Fruit fly (Drosophila melanogaster) whole organism, embryonic: ENCODE data around the gene PGRP-LF.

Source experiments
- Ada2b ChIP-seq: fragments of 200-800 bp; sonication (Bioruptor generic); IDR thresholded peaks from 2 replicates; pipeline ENCODE4 v1.3.6; 2022; ENCODE audit warnings: missing biosample characterization, missing genetic modification characterization
- CG10209 ChIP-seq: fragments of 200-800 bp; sonication (Bioruptor generic); optimal IDR thresholded peaks from 3 replicates; lab custom pipeline; 2017; ENCODE audit warnings: missing biosample characterization, mild to moderate bottlenecking, missing genetic modification characterization, missing genetic modification reagents
- CG10959 ChIP-seq: fragments of 200-800 bp; sonication (Bioruptor generic); IDR thresholded peaks from 2 replicates; pipeline ENCODE4 v1.3.6; 2022; ENCODE audit warnings: missing biosample characterization, missing genetic modification characterization
- CG12104 ChIP-seq: fragments of 200-800 bp; sonication (Bioruptor generic); optimal IDR thresholded peaks from 3 replicates; lab custom pipeline; 2016; ENCODE audit warnings: missing biosample characterization, missing genetic modification characterization
- CG13287 ChIP-seq: fragments of 200-800 bp; sonication (Bioruptor generic); IDR thresholded peaks from 2 replicates; pipeline ENCODE4 v1.3.6; 2022; ENCODE audit warnings: missing biosample characterization, missing genetic modification characterization; ENCODE audit not compliant: partially characterized antibody
- CG13296 ChIP-seq: fragments of 200-800 bp; sonication (Bioruptor generic); optimal IDR thresholded peaks from 3 replicates; lab custom pipeline; 2018; ENCODE audit warnings: missing biosample characterization, mild to moderate bottlenecking, missing genetic modification characterization
- CG16813 ChIP-seq: fragments of 200-800 bp; sonication (Bioruptor generic); IDR thresholded peaks from 3 replicates; pipeline ENCODE4 v1.3.6; 2022; ENCODE audit warnings: missing biosample characterization, missing genetic modification characterization; ENCODE audit not compliant: partially characterized antibody
- CG16863 ChIP-seq: fragments of 200-800 bp; sonication (Bioruptor generic); optimal IDR thresholded peaks from 3 replicates; lab custom pipeline; 2016; ENCODE audit warnings: missing biosample characterization, missing genetic modification characterization
- CG17186 ChIP-seq: fragments of 200-800 bp; sonication (Bioruptor generic); optimal IDR thresholded peaks from 3 replicates; lab custom pipeline; 2017; ENCODE audit warnings: missing biosample characterization, missing genetic modification reagents, missing genetic modification characterization
- CG17328 ChIP-seq: fragments of 200-800 bp; sonication (Bioruptor generic); IDR thresholded peaks from 2 replicates; pipeline ENCODE4 v1.3.6; 2022; ENCODE audit warnings: missing biosample characterization, missing genetic modification characterization
- CG17568 ChIP-seq: fragments of 200-800 bp; sonication (Bioruptor generic); optimal IDR thresholded peaks from 2 replicates; lab custom pipeline; 2018; ENCODE audit warnings: missing biosample characterization, mild to moderate bottlenecking, missing genetic modification characterization, moderate library complexity
- CG1792 ChIP-seq: fragments of 200-800 bp; sonication (Bioruptor generic); optimal IDR thresholded peaks from 2 replicates; lab custom pipeline; 2016; ENCODE audit warnings: missing biosample characterization, missing genetic modification characterization
- CG3065 ChIP-seq: fragments of 200-800 bp; sonication (Bioruptor generic); optimal IDR thresholded peaks from 2 replicates; lab custom pipeline; 2016; ENCODE audit warnings: missing biosample characterization, missing genetic modification characterization
- CG32772 ChIP-seq: fragments of 200-800 bp; sonication (Bioruptor generic); IDR thresholded peaks from 2 replicates; pipeline ENCODE4 v1.3.6; 2022; ENCODE audit warnings: missing biosample characterization, missing genetic modification characterization
- CG3407 ChIP-seq: fragments of 200-800 bp; sonication (Bioruptor generic); optimal IDR thresholded peaks from 2 replicates; lab custom pipeline; 2018; ENCODE audit warnings: missing biosample characterization, mild to moderate bottlenecking, missing genetic modification characterization
- CG4282 ChIP-seq: fragments of 200-800 bp; sonication (Bioruptor generic); optimal IDR thresholded peaks from 2 replicates; lab custom pipeline; 2016; ENCODE audit warnings: missing biosample characterization, missing genetic modification characterization
- CG6813 ChIP-seq: fragments of 200-800 bp; sonication (Bioruptor generic); optimal IDR thresholded peaks from 2 replicates; lab custom pipeline; 2017; ENCODE audit warnings: missing biosample characterization, missing genetic modification characterization, mild to moderate bottlenecking, moderate library complexity, missing genetic modification reagents
- CG9437 ChIP-seq: fragments of 200-800 bp; sonication (Bioruptor generic); optimal IDR thresholded peaks from 2 replicates; lab custom pipeline; 2018; ENCODE audit warnings: missing biosample characterization, mild to moderate bottlenecking, missing genetic modification characterization
- Dad ChIP-seq: fragments of 200-800 bp; sonication (Bioruptor generic); optimal IDR thresholded peaks from 3 replicates; lab custom pipeline; 2016; ENCODE audit warnings: missing biosample characterization, missing genetic modification characterization
- Deaf1 ChIP-seq: fragments of 200-800 bp; optimal IDR thresholded peaks from 3 replicates; lab custom pipeline; 2019; ENCODE audit warnings: missing biosample characterization, mild to moderate bottlenecking, missing genetic modification characterization, moderate library complexity
- Dref ChIP-seq: fragments of 200-800 bp; sonication (Bioruptor generic); IDR thresholded peaks from 2 replicates; pipeline ENCODE4 v1.3.6; 2022; ENCODE audit warnings: missing biosample characterization, missing genetic modification characterization
- Drgx ChIP-seq: fragments of 200-800 bp; sonication (Bioruptor generic); IDR thresholded peaks from 2 replicates; pipeline ENCODE4 v1.3.6; 2022; ENCODE audit warnings: missing biosample characterization, missing genetic modification characterization
- GATAe ChIP-seq: fragments of 200-800 bp; sonication (Bioruptor generic); conservative IDR thresholded peaks from 2 replicates; pipeline ENCODE4 v1.3.6; 2022; ENCODE audit warnings: missing biosample characterization, missing genetic modification characterization
- Hr3 ChIP-seq: fragments of 200-800 bp; sonication (Bioruptor generic); optimal IDR thresholded peaks from 3 replicates; lab custom pipeline; 2016; ENCODE audit warnings: missing biosample characterization, missing genetic modification characterization
- Mrtf ChIP-seq: fragments of 200-800 bp; sonication (Bioruptor generic); IDR thresholded peaks from 3 replicates; pipeline ENCODE4 v1.3.6; 2022; ENCODE audit warnings: missing biosample characterization, missing genetic modification characterization
- NC2α ChIP-seq: fragments of 200-800 bp; sonication (Bioruptor generic); optimal IDR thresholded peaks from 2 replicates; lab custom pipeline; 2016; ENCODE audit warnings: missing biosample characterization, missing genetic modification characterization
- Usf ChIP-seq: fragments of 200-800 bp; sonication (Bioruptor generic); optimal IDR thresholded peaks from 2 replicates; lab custom pipeline; 2017; ENCODE audit warnings: missing genotype, missing biosample characterization, missing genetic modification characterization
- Xbp1 ChIP-seq: fragments of 200-800 bp; sonication (Bioruptor generic); optimal IDR thresholded peaks from 3 replicates; lab custom pipeline; 2016; ENCODE audit warnings: missing biosample characterization, mild to moderate bottlenecking, missing genetic modification characterization
- aop ChIP-seq: fragments of 200-800 bp; sonication (Bioruptor generic); IDR thresholded peaks from 2 replicates; pipeline ENCODE4 v1.3.6; 2022; ENCODE audit warnings: missing biosample characterization, missing genetic modification characterization
- ap ChIP-seq: fragments of 200-800 bp; sonication (Bioruptor generic); IDR thresholded peaks from 2 replicates; pipeline ENCODE4 v1.3.6; 2022; ENCODE audit warnings: missing biosample characterization, missing genetic modification characterization
- ase ChIP-seq: fragments of 200-800 bp; sonication (Bioruptor generic); IDR thresholded peaks from 3 replicates; pipeline ENCODE4 v1.3.6; 2022; ENCODE audit warnings: missing biosample characterization, missing genetic modification characterization
- cwo ChIP-seq: fragments of 200-800 bp; sonication (Bioruptor generic); optimal IDR thresholded peaks from 3 replicates; lab custom pipeline; 2017; ENCODE audit warnings: missing biosample characterization, missing genetic modification characterization, mild to moderate bottlenecking, moderate library complexity, missing genetic modification reagents
- dan ChIP-seq: fragments of 200-800 bp; sonication (Bioruptor generic); IDR thresholded peaks from 2 replicates; pipeline ENCODE4 v1.3.6; 2022; ENCODE audit warnings: missing biosample characterization, missing genetic modification characterization
- emc ChIP-seq: fragments of 200-800 bp; sonication (Bioruptor generic); optimal IDR thresholded peaks from 2 replicates; lab custom pipeline; 2016; ENCODE audit warnings: missing biosample characterization, missing genetic modification characterization
- fd3F ChIP-seq: fragments of 200-800 bp; sonication (Bioruptor generic); optimal IDR thresholded peaks from 2 replicates; lab custom pipeline; 2018; ENCODE audit warnings: missing biosample characterization, mild to moderate bottlenecking, missing genetic modification characterization, moderate library complexity
- ftz-f1 ChIP-seq: fragments of 200-800 bp; sonication (Bioruptor generic); optimal IDR thresholded peaks from 2 replicates; lab custom pipeline; 2016; ENCODE audit warnings: missing biosample characterization, missing genetic modification characterization
- gcm2 ChIP-seq: fragments of 200-800 bp; sonication (Bioruptor generic); optimal IDR thresholded peaks from 2 replicates; lab custom pipeline; 2016; ENCODE audit warnings: missing biosample characterization, missing genetic modification characterization
- grau ChIP-seq: fragments of 200-800 bp; optimal IDR thresholded peaks from 3 replicates; lab custom pipeline; 2019; ENCODE audit warnings: missing biosample characterization, mild to moderate bottlenecking, missing genetic modification characterization, moderate library complexity
- hbn ChIP-seq: fragments of 200-800 bp; sonication (Bioruptor generic); IDR thresholded peaks from 2 replicates; pipeline ENCODE4 v1.3.6; 2022; ENCODE audit warnings: missing biosample characterization, missing genetic modification characterization; ENCODE audit not compliant: partially characterized antibody
- her ChIP-seq: fragments of 200-800 bp; sonication (Bioruptor generic); optimal IDR thresholded peaks from 2 replicates; lab custom pipeline; 2016; ENCODE audit warnings: missing biosample characterization, missing genetic modification characterization
- lbe ChIP-seq: fragments of 200-800 bp; sonication (Bioruptor generic); optimal IDR thresholded peaks from 2 replicates; lab custom pipeline; 2016; ENCODE audit warnings: missing biosample characterization, mild to moderate bottlenecking, missing genetic modification characterization
- org-1 ChIP-seq: fragments of 200-800 bp; sonication (Bioruptor generic); optimal IDR thresholded peaks from 2 replicates; lab custom pipeline; 2017; ENCODE audit warnings: missing biosample characterization, missing genetic modification characterization
- peb ChIP-seq: fragments of 200-800 bp; sonication (Bioruptor generic); IDR thresholded peaks from 2 replicates; pipeline ENCODE4 v1.3.6; 2022; ENCODE audit warnings: missing biosample characterization, missing genetic modification characterization
- pros ChIP-seq: fragments of 200-800 bp; sonication (Bioruptor generic); optimal IDR thresholded peaks from 3 replicates; lab custom pipeline; 2019; ENCODE audit warnings: missing biosample characterization, mild to moderate bottlenecking, missing genetic modification characterization, moderate library complexity
- rib ChIP-seq: fragments of 200-800 bp; sonication (Bioruptor generic); IDR thresholded peaks from 2 replicates; pipeline ENCODE4 v1.3.6; 2022; ENCODE audit warnings: missing biosample characterization, missing genetic modification characterization
- sim ChIP-seq: fragments of 200-800 bp; sonication (Bioruptor generic); IDR thresholded peaks from 2 replicates; pipeline ENCODE4 v1.3.6; 2022; ENCODE audit warnings: missing biosample characterization, missing genetic modification characterization
- sima ChIP-seq: fragments of 200-800 bp; sonication (Bioruptor generic); optimal IDR thresholded peaks from 2 replicates; lab custom pipeline; 2016; ENCODE audit warnings: missing biosample characterization, missing genetic modification characterization
- sug ChIP-seq: fragments of 200-800 bp; optimal IDR thresholded peaks from 2 replicates; lab custom pipeline; 2019; ENCODE audit warnings: missing biosample characterization, mild to moderate bottlenecking, missing genetic modification characterization, moderate library complexity
- tio ChIP-seq: fragments of 200-800 bp; sonication (Bioruptor generic); optimal IDR thresholded peaks from 2 replicates; lab custom pipeline; 2017; ENCODE audit warnings: missing biosample characterization, missing genetic modification characterization, inconsistent platforms
- trem ChIP-seq: fragments of 200-800 bp; optimal IDR thresholded peaks from 3 replicates; lab custom pipeline; 2019; ENCODE audit warnings: missing biosample characterization, mild to moderate bottlenecking, missing genetic modification characterization, moderate library complexity
- wdn ChIP-seq: fragments of 200-800 bp; sonication (Bioruptor generic); IDR thresholded peaks from 2 replicates; pipeline ENCODE4 v1.3.6; 2022; ENCODE audit warnings: missing biosample characterization, missing genetic modification characterization
- z ChIP-seq: fragments of 200-800 bp; sonication (Bioruptor generic); IDR thresholded peaks from 3 replicates; pipeline ENCODE4 v1.3.6; 2022; ENCODE audit warnings: missing biosample characterization, missing genetic modification characterization
- zfh1 ChIP-seq: fragments of 200-800 bp; sonication (Bioruptor generic); IDR thresholded peaks from 3 replicates; pipeline ENCODE4 v1.3.6; 2022; ENCODE audit warnings: missing biosample characterization, missing genetic modification characterization

Gene PGRP-LF

dm6 chr3L:9349314-9349733, at the start of gene PGRP-LF (continued):
- TF ChIP-seq CG13296 (GFP tag; lab: Kevin White, UChicago) (peak; percentile 29), CG17568 (peak; percentile 64), ase (GFP tag; lab: Robert Waterston, UW) (no peak), gcm2 (GFP tag; lab: Kevin White, UChicago) (no peak), Hr3 (GFP tag; lab: Kevin White, UChicago) (no peak), CG3065 (GFP tag; lab: Kevin White, UChicago) (no peak), rib (no peak), emc (no peak), Usf (no peak), CG13287 (GFP tag; lab: Robert Waterston, UW) (peak; percentile 37; the same call in 1 of the 2 replicates), zfh1 (GFP tag; lab: Robert Waterston, UW) (no peak), fd3F (GFP tag; lab: Kevin White, UChicago) (no peak), CG16863 (GFP tag; lab: Kevin White, UChicago) (no peak), org-1 (no peak), CG9437 (GFP tag; lab: Kevin White, UChicago) (no peak), hbn (GFP tag; lab: Robert Waterston, UW) (no peak), sima (GFP tag; lab: Kevin White, UChicago) (no peak), cwo (GFP tag; lab: Kevin White, UChicago) (no peak), Dad (GFP tag; lab: Kevin White, UChicago) (no peak), Mrtf (GFP tag; lab: Robert Waterston, UW) (no peak), wdn (GFP tag; lab: Robert Waterston, UW) (no peak), CG32772 (no peak), Ada2b (GFP tag; lab: Robert Waterston, UW) (no peak), CG10209 (GFP tag; lab: Kevin White, UChicago) (no peak), Drgx (GFP tag; lab: Robert Waterston, UW) (no peak), NC2α (no peak), CG16813 (GFP tag; lab: Robert Waterston, UW) (no peak), CG10959 (GFP tag; lab: Robert Waterston, UW) (no peak), grau (peak; percentile 30), aop (GFP tag; lab: Robert Waterston, UW) (no peak), peb (no peak), GATAe (GFP tag; lab: Robert Waterston, UW) (no peak), dan (GFP tag; lab: Robert Waterston, UW) (no peak), Deaf1 (tag; lab: Kevin White, UChicago) (peak; percentile 91), CG12104 (GFP tag; lab: Kevin White, UChicago) (no peak), ap (no peak), z (GFP tag; lab: Robert Waterston, UW) (no peak), sug (tag; lab: Kevin White, UChicago) (peak; percentile 51), trem (tag; lab: Kevin White, UChicago) (no peak), CG6813 (GFP tag; lab: Kevin White, UChicago) (peak; percentile 5), CG4282 (GFP tag; lab: Kevin White, UChicago) (no peak), Xbp1 (peak; percentile 25), ftz-f1 (GFP tag; lab: Kevin White, UChicago) (peak; percentile 49), CG17186 (GFP tag; lab: Kevin White, UChicago) (no peak), tio (GFP tag; lab: Kevin White, UChicago) (no peak), Dref (GFP tag; lab: Robert Waterston, UW) (no peak), her (GFP tag; lab: Kevin White, UChicago) (no peak), lbe (GFP tag; lab: Kevin White, UChicago) (peak; percentile 54), pros (GFP tag; lab: Kevin White, UChicago) (peak; percentile 58), CG3407 (no peak), sim (GFP tag; lab: Robert Waterston, UW) (no peak), CG1792 (GFP tag; lab: Kevin White, UChicago) (no peak), CG17328 (GFP tag; lab: Robert Waterston, UW) (no peak)
